Worm (Caenorhabditis elegans) whole organism, L2 larva: ENCODE measurements around the gene srw-29.

Source experiments
- nhr-25 ChIP-seq: fragments of 150-350 bp; sonication (generic microtip); optimal IDR thresholded peaks from 3 replicates; lab custom pipeline; 2014; ENCODE audit warnings: missing biosample characterization, missing genetic modification characterization
- nhr-77 ChIP-seq: fragments of 150-350 bp; optimal IDR thresholded peaks from 2 replicates; lab custom pipeline; 2014; ENCODE audit warnings: missing biosample characterization, missing genetic modification characterization
- zag-1 ChIP-seq: fragments of 150-350 bp; optimal IDR thresholded peaks from 2 replicates; lab custom pipeline; 2014; ENCODE audit warnings: missing biosample characterization, missing genetic modification characterization

- no peak for TF ChIP-seq nhr-77 (tag; lab: Kevin White, UChicago)
- no peak for TF ChIP-seq zag-1 (tag; lab: Kevin White, UChicago)
- TF ChIP-seq nhr-25 (tag; lab: Kevin White, UChicago), result no peak
Observed at ce11 chrV:16424428-16424827, at the start of gene srw-29.
